Worm (Caenorhabditis elegans): ENCODE results near the gene srt-20.
"Not testable (repeated sequence)": the region's sequence is repeated elsewhere in the genome, so short reads cannot be mapped to it uniquely, and the experiment has no call there.

Gene srt-20

DNA sequence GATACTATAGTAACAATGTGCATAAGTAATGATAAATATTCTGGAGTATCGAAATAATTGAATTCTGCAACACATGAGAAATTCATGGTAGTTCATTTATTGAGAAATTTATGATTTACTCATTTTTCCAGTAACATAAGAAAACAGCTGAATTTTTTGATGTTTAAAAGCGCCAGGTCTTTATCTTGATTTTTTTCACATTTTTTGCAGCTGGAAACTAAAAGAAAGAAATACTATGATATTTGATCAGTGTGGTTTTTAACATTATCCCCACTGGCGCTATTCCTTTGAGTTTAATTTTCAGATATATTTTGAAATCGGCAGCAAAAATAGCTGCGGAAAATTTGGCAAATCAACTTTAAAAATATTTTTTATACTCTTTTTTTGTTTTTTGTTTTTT lies 14.8 kb upstream of the srt-20 start, which contains the start of gene srh-194:
srh-194 (minus strand) TSS at position 101 of the 400 bp plus-strand sequence.
- TF ChIP-seq nhr-237 (tag; optimal IDR thresholded peaks at IDR 0.05); fkh-10 (GFP tag; optimal IDR thresholded peaks at IDR 0.05); egl-27 (tag; optimal IDR thresholded peaks at IDR 0.05): not testable (repeated sequence)

DNA sequence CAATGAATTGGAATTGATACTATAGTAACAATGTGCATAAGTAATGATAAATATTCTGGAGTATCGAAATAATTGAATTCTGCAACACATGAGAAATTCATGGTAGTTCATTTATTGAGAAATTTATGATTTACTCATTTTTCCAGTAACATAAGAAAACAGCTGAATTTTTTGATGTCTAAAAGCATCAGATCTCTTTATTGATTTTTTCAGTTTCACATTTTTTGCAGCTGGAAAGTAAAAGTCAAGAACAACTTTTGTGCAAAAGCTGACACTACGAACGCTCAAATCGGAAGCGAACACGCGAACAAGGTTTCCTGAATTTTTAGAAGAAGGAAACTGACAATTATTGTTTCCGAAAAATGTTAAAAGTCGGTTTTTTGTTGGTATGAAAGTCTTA lies 11.5 kb upstream of the srt-20 start, which contains the start of gene srh-193:
srh-193 (minus strand) TSS at position 101 of the 400 bp plus-strand sequence.
- peak; percentile 0 for TF ChIP-seq aha-1 (tag)

DNA sequence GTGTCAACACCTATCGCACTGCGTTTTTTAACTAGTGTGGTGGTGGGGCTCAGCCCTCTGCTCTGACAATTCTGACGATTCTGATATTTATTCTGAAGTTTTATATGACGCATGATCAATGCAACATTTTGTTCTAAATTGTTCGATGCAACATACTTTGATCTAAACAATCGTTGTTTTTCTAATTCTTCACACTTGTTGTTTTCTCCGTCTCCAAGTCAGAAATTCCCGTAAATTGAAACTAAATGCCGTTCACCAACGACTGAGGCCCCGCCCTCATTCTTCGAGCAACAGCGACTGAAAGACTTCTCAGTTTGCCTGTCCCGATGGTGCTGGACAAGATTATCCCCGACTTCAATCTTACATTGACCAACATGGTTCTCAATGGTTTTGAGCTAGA lies 6.1 kb upstream of the srt-20 start, which contains the start of gene srt-19:
srt-19 (plus strand) TSS at position 301 of the 400 bp plus-strand sequence.
- TF ChIP-seq nhr-48 (tag; optimal IDR thresholded peaks at IDR 0.05); fos-1 (tag; optimal IDR thresholded peaks at IDR 0.05); tag-97 (GFP tag; IDR thresholded peaks at IDR 0.05): not testable (repeated sequence)

DNA sequence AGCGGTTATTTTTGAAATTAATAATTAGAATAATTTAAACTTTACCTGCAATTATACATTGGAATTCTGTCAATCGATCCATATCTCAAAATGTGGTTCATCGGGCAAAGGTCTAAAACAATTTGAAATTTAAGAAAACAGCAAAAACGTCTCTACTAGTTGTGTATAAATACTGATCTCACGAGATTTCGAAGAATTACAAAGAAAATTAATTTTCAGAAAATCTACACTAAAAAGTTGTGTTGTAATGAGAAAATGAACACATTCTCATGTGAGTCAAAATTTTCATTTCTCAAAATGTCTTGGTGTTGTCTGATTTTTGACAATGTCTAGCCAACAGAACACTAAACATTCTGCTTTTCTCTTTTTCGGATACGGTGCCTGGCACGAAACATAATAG lies 3.1 kb upstream of the srt-20 start, which contains the start of gene srt-37:
srt-37 (minus strand) TSS at position 101 of the 400 bp plus-strand sequence.
- TF ChIP-seq zfp-2 (tag; optimal IDR thresholded peaks at IDR 0.05); lsy-2 (tag; optimal IDR thresholded peaks at IDR 0.05); php-3 (GFP tag; IDR thresholded peaks at IDR 0.05): not testable (repeated sequence)

DNA sequence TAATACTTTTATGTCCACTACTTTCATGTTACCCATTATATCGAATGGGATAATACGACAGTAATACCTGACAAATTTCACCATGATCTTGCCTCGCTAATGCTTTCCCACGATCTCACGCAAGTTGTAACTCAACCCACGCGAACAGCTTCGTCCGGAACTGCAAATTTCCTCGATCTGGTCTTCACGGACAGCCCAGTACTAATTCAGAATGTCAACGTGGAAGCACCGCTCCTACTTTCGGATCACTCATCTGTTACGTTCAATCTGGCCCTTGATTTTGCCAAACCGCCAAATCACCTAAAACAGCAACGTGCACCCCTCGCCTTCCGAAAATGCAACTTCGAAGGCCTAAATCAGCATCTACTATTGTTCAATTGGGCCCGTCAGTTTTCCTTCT lies 5.3 kb downstream of the srt-20 start:
- TF ChIP-seq attf-4 (tag; optimal IDR thresholded peaks at IDR 0.05): no peak
- peak in 1 of 2 experiments; percentile 91 for TF ChIP-seq unc-62 (GFP tag; optimal IDR thresholded peaks at IDR 0.05 in 1 of 2)
- no peak for TF ChIP-seq unc-62 (tag; optimal IDR thresholded peaks at IDR 0.05)
- peak; percentile 40 for TF ChIP-seq aha-1 (tag)

DNA sequence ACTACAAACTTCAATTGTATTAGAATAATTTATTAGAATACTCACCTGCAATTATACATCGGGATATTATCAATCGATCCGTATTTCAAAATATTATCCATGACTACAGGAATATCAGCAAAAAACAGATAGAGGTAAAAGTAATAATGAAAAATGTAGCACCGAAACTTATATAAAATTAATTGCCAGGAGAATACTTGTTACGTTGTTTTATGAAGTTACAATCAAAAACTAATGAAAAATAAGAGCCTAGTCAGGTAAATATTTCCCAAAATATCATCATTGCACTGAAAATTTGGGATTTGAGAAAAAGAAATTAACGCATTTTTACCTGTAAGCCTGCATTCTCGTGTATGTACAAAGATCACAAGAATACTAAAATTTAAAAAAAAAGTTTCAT lies 7.4 kb downstream of the srt-20 start, which contains the start of gene srt-38:
srt-38 (minus strand) TSS at position 101 of the 400 bp plus-strand sequence.
- TF ChIP-seq duxl-1 (tag; optimal IDR thresholded peaks at IDR 0.05; ENCODE audit: poor library complexity); Y105C5A.15 (GFP tag; IDR thresholded peaks at IDR 0.05); Y48G9A.11 (GFP tag; IDR thresholded peaks at IDR 0.05): not testable (repeated sequence)

DNA sequence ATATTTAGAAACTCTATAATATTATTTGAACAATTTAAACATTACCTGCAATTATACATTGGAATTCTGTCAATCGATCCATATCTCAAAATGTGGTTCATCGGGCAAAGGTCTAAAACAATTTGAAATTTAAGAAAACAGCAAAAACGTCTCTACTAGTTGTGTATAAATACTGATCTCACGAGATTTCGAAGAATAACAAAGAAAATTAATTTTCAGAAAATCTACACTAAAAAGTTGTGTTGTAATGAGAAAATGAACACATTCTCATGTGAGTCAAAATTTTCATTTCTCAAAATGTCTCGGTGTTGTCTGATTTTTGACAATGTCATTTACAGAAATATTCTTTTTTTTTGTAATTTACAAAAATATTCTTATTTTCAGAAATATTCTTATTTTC lies 10.4 kb downstream of the srt-20 start, which contains the start of gene srt-36:
srt-36 (minus strand) TSS at position 101 of the 400 bp plus-strand sequence.
- not testable (repeated sequence) for TF ChIP-seq dpl-1 (GFP tag; optimal IDR thresholded peaks at IDR 0.05); nhr-102 (tag; optimal IDR thresholded peaks at IDR 0.05); aly-2 (tag; optimal IDR thresholded peaks at IDR 0.05)

DNA sequence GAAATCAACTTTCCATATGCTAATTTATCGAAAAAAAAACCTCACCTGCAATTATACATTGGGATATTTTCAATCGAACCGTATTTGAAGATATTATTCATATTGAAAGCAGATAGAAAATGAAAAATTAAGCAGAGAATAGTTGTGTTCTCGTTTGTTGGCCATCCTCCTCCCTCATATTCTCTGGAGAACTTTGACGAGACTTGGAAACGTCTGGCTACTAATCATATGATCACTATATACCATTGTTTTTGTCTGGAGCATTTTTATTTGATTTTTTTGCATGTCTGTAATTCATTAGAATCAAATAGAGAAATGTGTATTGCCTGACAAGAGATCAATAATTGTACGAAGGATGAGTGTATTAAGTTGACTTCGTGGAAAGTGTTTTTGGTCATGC lies 14.1 kb downstream of the srt-20 start, which contains the start of gene srt-35:
srt-35 (minus strand) TSS at position 101 of the 400 bp plus-strand sequence.
- TF ChIP-seq fkh-10 (GFP tag; optimal IDR thresholded peaks at IDR 0.05) (no peak), aha-1 (tag) (peak; percentile 46), mdl-1 (tag; optimal IDR thresholded peaks at IDR 0.05) (no peak)

DNA sequence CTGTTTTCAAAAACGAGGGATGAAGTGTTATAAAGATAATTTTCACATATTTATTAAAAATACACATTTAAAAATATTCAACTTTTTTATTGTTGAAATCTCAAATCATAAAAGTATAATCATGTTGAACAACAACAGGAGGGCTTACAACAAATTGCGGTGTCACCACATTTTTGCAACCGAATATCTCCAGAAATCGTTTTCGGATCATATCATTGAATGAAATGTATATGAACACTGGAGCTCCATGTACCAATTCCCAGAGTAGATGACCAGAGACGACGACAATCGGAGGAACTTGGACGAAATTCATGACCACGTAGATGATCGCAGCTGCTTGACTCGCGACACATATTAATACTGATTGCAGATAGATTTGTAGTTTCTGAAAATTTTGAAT lies 17.2 kb downstream of the srt-20 start:
- TF ChIP-seq unc-62 (GFP tag; optimal IDR thresholded peaks at IDR 0.05 in 1 of 2): peak in 1 of 2 experiments; percentile 92
- no peak for TF ChIP-seq unc-62 (tag; optimal IDR thresholded peaks at IDR 0.05)
- no peak for TF ChIP-seq mxl-3 (GFP tag; optimal IDR thresholded peaks at IDR 0.05)

DNA sequence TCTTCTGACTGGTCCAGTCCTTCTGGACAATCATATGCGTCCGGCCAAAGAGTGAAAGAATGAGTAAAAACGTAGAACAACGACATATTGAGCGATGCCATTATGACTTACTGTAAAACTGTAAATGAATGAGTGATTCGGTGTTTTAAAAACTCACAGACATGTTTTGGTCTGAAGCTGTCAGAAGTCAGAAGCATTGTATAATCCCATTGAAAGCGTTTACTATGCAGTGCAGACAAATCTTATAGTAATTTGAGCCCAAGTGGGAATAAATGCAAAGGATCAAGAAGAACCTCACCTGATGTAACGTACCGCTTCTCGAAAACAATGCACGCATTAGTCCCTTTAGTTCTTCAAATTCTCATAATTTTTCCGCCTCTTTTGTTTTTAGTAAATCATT lies 18.5 kb downstream of the srt-20 start, which contains the start of gene srt-3:
srt-3 (minus strand) TSS at position 101 of the 400 bp plus-strand sequence.
- TF ChIP-seq lin-13 (GFP tag; optimal IDR thresholded peaks at IDR 0.05) (no peak), dpl-1 (GFP tag; optimal IDR thresholded peaks at IDR 0.05) (no peak), lin-1 (GFP tag; IDR thresholded peaks at IDR 0.05) (no peak), ZK337.2 (GFP tag; IDR thresholded peaks at IDR 0.05) (no peak), Y105C5A.15 (GFP tag; IDR thresholded peaks at IDR 0.05) (no peak), nhr-10 (tag; optimal IDR thresholded peaks at IDR 0.05) (no peak), attf-4 (tag; optimal IDR thresholded peaks at IDR 0.05) (no peak), ZK546.5 (tag; optimal IDR thresholded peaks at IDR 0.05) (no peak), cey-2 (tag; optimal IDR thresholded peaks at IDR 0.05; ENCODE audit: borderline replicate concordance, insufficient read depth) (no peak), sdz-12 (GFP tag; optimal IDR thresholded peaks at IDR 0.05) (no peak), zip-2 (tag; optimal IDR thresholded peaks at IDR 0.05) (no peak)

All from whole organism, L4 larva.